Worm (Caenorhabditis elegans): ENCODE results near the gene srh-56.

- TF ChIP-seq ama-1 (optimal IDR thresholded peaks at IDR 0.05) (no peak), dpl-1 (GFP tag; optimal IDR thresholded peaks at IDR 0.05) (no peak), lin-15B (tag; optimal IDR thresholded peaks at IDR 0.05) (no peak), ztf-11 (tag; optimal IDR thresholded peaks at IDR 0.05) (no peak), nhr-237 (tag; optimal IDR thresholded peaks at IDR 0.05) (no peak), lin-29 (GFP tag; IDR thresholded peaks at IDR 0.05) (no peak), lin-13 (GFP tag; optimal IDR thresholded peaks at IDR 0.05) (no peak), F37D6.2 (tag; optimal IDR thresholded peaks at IDR 0.05) (no peak), ceh-32 (tag; optimal IDR thresholded peaks at IDR 0.05; ENCODE audit: poor library complexity) (no peak), hlh-30 (tag; optimal IDR thresholded peaks at IDR 0.05; ENCODE audit: insufficient read depth) (no peak), nhr-76 (tag; optimal IDR thresholded peaks at IDR 0.05) (no peak)
Observed at ce11 chrV:2758437-2758836, 13.2 kb upstream of the srh-56 start.

All from whole organism, L4 larva.